Fruit fly (Drosophila melanogaster): ENCODE data around the gene Phf5a.

Gene Phf5a

dm6 chr2L:6473076-6474037 lies 17.3 kb downstream of the Phf5a start, which contains the start of gene mmy (continued):
- TF ChIP-seq sc (optimal IDR thresholded peaks at IDR 0.05) (no peak), sc (GFP tag; optimal IDR thresholded peaks at IDR 0.05) (no peak), hbn (GFP tag; IDR thresholded peaks at IDR 0.05; ENCODE audit: partially characterized antibody) (0 out of 2 replicates have a peak, but pooled peaks have one; percentile 19), CG17186 (GFP tag; optimal IDR thresholded peaks at IDR 0.05) (peak; percentile 23)

dm6 chr2L:6471978-6472776 lies 18.5 kb downstream of the Phf5a start:
- 0 out of 2 replicates have a peak, but pooled peaks have one; percentile 8 for TF ChIP-seq slbo (GFP tag; IDR thresholded peaks at IDR 0.05)
- peak; percentile 31; the same call in 1 of the 2 replicates for TF ChIP-seq Bgb (GFP tag; IDR thresholded peaks at IDR 0.05; ENCODE audit: partially characterized antibody)
- TF ChIP-seq dimm (GFP tag; IDR thresholded peaks at IDR 0.05), result no peak
- no peak for TF ChIP-seq CG4360 (GFP tag; IDR thresholded peaks at IDR 0.05)
- TF ChIP-seq CG7928 (GFP tag; optimal IDR thresholded peaks at IDR 0.05), result no peak
- TF ChIP-seq MTF-1 (GFP tag; optimal IDR thresholded peaks at IDR 0.05; ENCODE audit: borderline replicate concordance), result no peak
- no peak for TF ChIP-seq CG4707 (GFP tag; optimal IDR thresholded peaks at IDR 0.05)
- no peak for TF ChIP-seq ato (GFP tag; IDR thresholded peaks at IDR 0.05; ENCODE audit: partially characterized antibody)
- no peak for TF ChIP-seq eyg (GFP tag; optimal IDR thresholded peaks at IDR 0.05)
- TF ChIP-seq CG10431 (GFP tag; optimal IDR thresholded peaks at IDR 0.05), result no peak
- 0 out of 2 replicates have a peak, but pooled peaks have one; percentile 29 for TF ChIP-seq sisA (GFP tag; IDR thresholded peaks at IDR 0.05)
- TF ChIP-seq Asciz (GFP tag; optimal IDR thresholded peaks at IDR 0.05), result no peak
- TF ChIP-seq Opbp (GFP tag; IDR thresholded peaks at IDR 0.05; ENCODE audit: partially characterized antibody), result 0 out of 3 replicates have a peak, but pooled peaks have one; percentile 25
- TF ChIP-seq Hr39 (optimal IDR thresholded peaks at IDR 0.05), result no peak
- no peak for TF ChIP-seq Gsc (GFP tag; IDR thresholded peaks at IDR 0.05)
- TF ChIP-seq Usf (GFP tag; optimal IDR thresholded peaks at IDR 0.05), result no peak
- peak; percentile 21 for TF ChIP-seq ind (GFP tag; optimal IDR thresholded peaks at IDR 0.05)
- no peak for TF ChIP-seq CG4282 (GFP tag; optimal IDR thresholded peaks at IDR 0.05)
- TF ChIP-seq Pdp1 (GFP tag; optimal IDR thresholded peaks at IDR 0.05), result no peak
- TF ChIP-seq Ada2b (GFP tag; IDR thresholded peaks at IDR 0.05), result no peak
- no peak for TF ChIP-seq CG12219 (GFP tag; optimal IDR thresholded peaks at IDR 0.05)
- TF ChIP-seq sima (GFP tag; optimal IDR thresholded peaks at IDR 0.05), result no peak
- TF ChIP-seq wor (GFP tag; IDR thresholded peaks at IDR 0.05), result no peak
- TF ChIP-seq CG2712 (tag; optimal IDR thresholded peaks at IDR 0.05), result peak; percentile 35
- TF ChIP-seq kay (GFP tag; optimal IDR thresholded peaks at IDR 0.05), result no peak
- TF ChIP-seq gcm2 (GFP tag; optimal IDR thresholded peaks at IDR 0.05), result no peak
- no peak for TF ChIP-seq chn (GFP tag; optimal IDR thresholded peaks at IDR 0.05)
- TF ChIP-seq CG8089 (GFP tag; optimal IDR thresholded peaks at IDR 0.05), result no peak
- TF ChIP-seq CG34422 (GFP tag; IDR thresholded peaks at IDR 0.05), result peak; percentile 42; the same call in 1 of the 3 replicates
- TF ChIP-seq shn (GFP tag; optimal IDR thresholded peaks at IDR 0.05), result no peak
- TF ChIP-seq CG30403 (GFP tag; optimal IDR thresholded peaks at IDR 0.05), result peak; percentile 36
- TF ChIP-seq cato (GFP tag; optimal IDR thresholded peaks at IDR 0.05; ENCODE audit: borderline replicate concordance), result no peak
- no peak for TF ChIP-seq CG8765 (GFP tag; IDR thresholded peaks at IDR 0.05)
- TF ChIP-seq odd (GFP tag; optimal IDR thresholded peaks at IDR 0.05), result no peak
- TF ChIP-seq Eip74EF (GFP tag; optimal IDR thresholded peaks at IDR 0.05), result peak in 1 of 2 experiments; percentile 2
- no peak for TF ChIP-seq CG7271 (tag; optimal IDR thresholded peaks at IDR 0.05)
- TF ChIP-seq NFAT (GFP tag; IDR thresholded peaks at IDR 0.05), result 0 out of 2 replicates have a peak, but pooled peaks have one; percentile 33
- TF ChIP-seq grn (GFP tag; optimal IDR thresholded peaks at IDR 0.05), result no peak
- no peak for TF ChIP-seq org-1 (GFP tag; optimal IDR thresholded peaks at IDR 0.05)
- peak; percentile 49 for TF ChIP-seq row (GFP tag; IDR thresholded peaks at IDR 0.05)
- peak; percentile 40 for TF ChIP-seq CG18476 (GFP tag; optimal IDR thresholded peaks at IDR 0.05)
